Worm (Caenorhabditis elegans) whole organism, young adult: ENCODE data around the gene C14A6.6.

ENCODE experiments used
- B0019.2 ChIP-seq: fragments of 200-800 bp; sonication (Bioruptor generic); conservative IDR thresholded peaks from 2 replicates; pipeline ENCODE4 v1.3.6; 2022; ENCODE audit warnings: missing genetic modification reagents, missing genetic modification characterization, missing compliant biosample characterization
- B0336.3 ChIP-seq: fragments of 200-800 bp; sonication (Bioruptor generic); IDR thresholded peaks from 2 replicates; pipeline ENCODE4 v1.3.6; 2022; ENCODE audit warnings: missing genetic modification characterization, missing compliant biosample characterization
- F10E7.11 ChIP-seq: sonication (generic microtip); optimal IDR thresholded peaks from 2 replicates; lab custom pipeline; 2017; ENCODE audit warnings: mild to moderate bottlenecking, missing genetic modification characterization, moderate library complexity, missing compliant biosample characterization
- F37B4.10 ChIP-seq: fragments of 200-800 bp; sonication (Bioruptor generic); IDR thresholded peaks from 2 replicates; pipeline ENCODE4 v1.3.6; 2022; ENCODE audit warnings: missing genetic modification characterization, missing compliant biosample characterization
- F39B2.1 ChIP-seq: fragments of 200-800 bp; sonication (Bioruptor generic); IDR thresholded peaks from 2 replicates; pipeline ENCODE4 v1.3.6; 2022; ENCODE audit warnings: missing genetic modification reagents, missing genetic modification characterization, missing compliant biosample characterization
- F49E8.2 ChIP-seq: sonication (generic microtip); optimal IDR thresholded peaks from 3 replicates; lab custom pipeline; 2017; ENCODE audit warnings: missing genetic modification characterization, mild to moderate bottlenecking, missing compliant biosample characterization, antibody characterized with exemption, moderate library complexity; ENCODE audit not compliant: insufficient read depth
- F52B5.7 ChIP-seq: sonication (generic microtip); optimal IDR thresholded peaks from 2 replicates; lab custom pipeline; 2016; ENCODE audit warnings: mild to moderate bottlenecking, missing genetic modification characterization, missing compliant biosample characterization
- F57A8.1 ChIP-seq: fragments of 200-800 bp; sonication (Bioruptor generic); optimal IDR thresholded peaks from 2 replicates; lab custom pipeline; 2018; ENCODE audit warnings: mild to moderate bottlenecking, missing genetic modification characterization, moderate library complexity, missing compliant biosample characterization
- T26A5.8 ChIP-seq: sonication (generic microtip); optimal IDR thresholded peaks from 2 replicates; lab custom pipeline; 2016; ENCODE audit warnings: missing genetic modification characterization, missing compliant biosample characterization
- aptf-3 ChIP-seq: fragments of 200-800 bp; sonication (Bioruptor generic); IDR thresholded peaks from 2 replicates; pipeline ENCODE4 v1.3.6; 2022; ENCODE audit warnings: missing genetic modification characterization, missing compliant biosample characterization
- atf-7 ChIP-seq: sonication (generic microtip); optimal IDR thresholded peaks from 2 replicates; lab custom pipeline; 2017; ENCODE audit warnings: mild to moderate bottlenecking, missing genetic modification characterization, missing compliant biosample characterization
- attf-5 ChIP-seq: fragments of 200-800 bp; sonication (Bioruptor generic); optimal IDR thresholded peaks from 2 replicates; lab custom pipeline; 2018; ENCODE audit warnings: mild to moderate bottlenecking, missing genetic modification characterization, missing compliant biosample characterization
- attf-6 ChIP-seq: fragments of 200-800 bp; sonication (Bioruptor generic); IDR thresholded peaks from 2 replicates; pipeline ENCODE4 v1.3.6; 2022; ENCODE audit warnings: missing genetic modification reagents, missing genetic modification characterization, missing compliant biosample characterization
- bed-1 ChIP-seq: fragments of 200-800 bp; sonication (Bioruptor generic); IDR thresholded peaks from 2 replicates; pipeline ENCODE4 v1.3.6; 2022; ENCODE audit warnings: missing genetic modification reagents, missing genetic modification characterization, missing compliant biosample characterization
- ccch-3 ChIP-seq: fragments of 200-800 bp; sonication (Bioruptor generic); optimal IDR thresholded peaks from 2 replicates; lab custom pipeline; 2018; ENCODE audit warnings: mild to moderate bottlenecking, missing genetic modification characterization, missing compliant biosample characterization
- cebp-2 ChIP-seq: fragments of 200-800 bp; sonication (Bioruptor generic); IDR thresholded peaks from 2 replicates; pipeline ENCODE4 v1.3.6; 2022; ENCODE audit warnings: missing genetic modification characterization, missing compliant biosample characterization
- ceh-79 ChIP-seq: sonication (generic microtip); optimal IDR thresholded peaks from 2 replicates; lab custom pipeline; 2017; ENCODE audit warnings: mild to moderate bottlenecking, missing genetic modification characterization, missing compliant biosample characterization
- ceh-91 ChIP-seq: fragments of 200-800 bp; sonication (Bioruptor generic); IDR thresholded peaks from 2 replicates; pipeline ENCODE4 v1.3.6; 2022; ENCODE audit warnings: missing genetic modification reagents, missing genetic modification characterization, missing compliant biosample characterization
- efl-1 ChIP-seq: fragments of 150-350 bp; optimal IDR thresholded peaks from 2 replicates; lab custom pipeline; 2014; ENCODE audit warnings: missing biosample characterization, missing genetic modification reagents, missing genetic modification characterization
- hrde-1 ChIP-seq: sonication (generic microtip); optimal IDR thresholded peaks from 2 replicates; lab custom pipeline; 2016; ENCODE audit warnings: missing genetic modification characterization, mild to moderate bottlenecking, missing compliant biosample characterization, moderate library complexity, missing genotype, missing genetic modification reagents, borderline replicate concordance
- let-526 ChIP-seq: fragments of 200-800 bp; sonication (Bioruptor generic); IDR thresholded peaks from 2 replicates; pipeline ENCODE4 v1.3.6; 2022; ENCODE audit warnings: missing genetic modification reagents, missing genetic modification characterization, missing compliant biosample characterization
- lin-35 ChIP-seq, 3 experiments: fragments of 150-350 bp in 2 of 3; sonication (generic microtip) in 1 of 3; optimal IDR thresholded peaks; 2 replicates each; lab custom pipeline; 2014 to 2018; ENCODE audit warnings: missing biosample characterization in 3 of 3, missing genetic modification characterization in 3 of 3, missing genetic modification reagents in 3 of 3
- lsl-1 ChIP-seq: fragments of 200-800 bp; sonication (Bioruptor generic); optimal IDR thresholded peaks from 2 replicates; lab custom pipeline; 2018; ENCODE audit warnings: mild to moderate bottlenecking, missing genetic modification characterization, moderate library complexity, missing compliant biosample characterization
- madf-8 ChIP-seq: fragments of 200-800 bp; sonication (Bioruptor generic); conservative IDR thresholded peaks from 2 replicates; pipeline ENCODE4 v1.3.6; 2022; ENCODE audit warnings: missing genetic modification reagents, missing genetic modification characterization, missing compliant biosample characterization
- mel-28 ChIP-seq: sonication (generic microtip); optimal IDR thresholded peaks from 2 replicates; lab custom pipeline; 2016; ENCODE audit warnings: borderline replicate concordance, mild to moderate bottlenecking, missing genetic modification characterization, missing compliant biosample characterization
- mes-4 ChIP-seq: sonication (generic microtip); optimal IDR thresholded peaks from 2 replicates; lab custom pipeline; 2016; ENCODE audit warnings: missing genotype, missing genetic modification characterization, missing compliant biosample characterization
- nhr-179 ChIP-seq: sonication (generic microtip); optimal IDR thresholded peaks from 2 replicates; lab custom pipeline; 2016; ENCODE audit warnings: mild to moderate bottlenecking, missing genetic modification characterization, missing compliant biosample characterization
- nhr-27 ChIP-seq: fragments of 200-800 bp; sonication (Bioruptor generic); optimal IDR thresholded peaks from 2 replicates; lab custom pipeline; 2018; ENCODE audit warnings: mild to moderate bottlenecking, missing genetic modification characterization, moderate library complexity, missing compliant biosample characterization
- nhr-80 ChIP-seq: sonication (generic microtip); optimal IDR thresholded peaks from 2 replicates; lab custom pipeline; 2016; ENCODE audit warnings: missing genetic modification characterization, missing compliant biosample characterization
- nhr-90 ChIP-seq: sonication (generic microtip); optimal IDR thresholded peaks from 2 replicates; lab custom pipeline; 2016; ENCODE audit warnings: missing genotype, mild to moderate bottlenecking, missing genetic modification characterization, missing compliant biosample characterization
- snpc-3.4 ChIP-seq: sonication (generic microtip); optimal IDR thresholded peaks from 2 replicates; lab custom pipeline; 2017; ENCODE audit warnings: missing genetic modification characterization, mild to moderate bottlenecking, missing compliant biosample characterization, antibody characterized with exemption, moderate library complexity, missing genotype, missing genetic modification reagents
- unc-62 ChIP-seq: fragments of 150-350 bp; optimal IDR thresholded peaks from 2 replicates; lab custom pipeline; 2014; ENCODE audit warnings: missing biosample characterization, missing genetic modification reagents, missing genetic modification characterization
- ztf-25 ChIP-seq: fragments of 200-800 bp; sonication (Bioruptor generic); IDR thresholded peaks from 2 replicates; pipeline ENCODE4 v1.3.6; 2022; ENCODE audit warnings: missing genetic modification reagents, missing genetic modification characterization, missing compliant biosample characterization
- ztf-3 ChIP-seq: fragments of 200-800 bp; sonication (Bioruptor generic); optimal IDR thresholded peaks from 2 replicates; lab custom pipeline; 2018; ENCODE audit warnings: mild to moderate bottlenecking, missing genetic modification characterization, missing compliant biosample characterization

The C14A6.6 gene

DNA sequence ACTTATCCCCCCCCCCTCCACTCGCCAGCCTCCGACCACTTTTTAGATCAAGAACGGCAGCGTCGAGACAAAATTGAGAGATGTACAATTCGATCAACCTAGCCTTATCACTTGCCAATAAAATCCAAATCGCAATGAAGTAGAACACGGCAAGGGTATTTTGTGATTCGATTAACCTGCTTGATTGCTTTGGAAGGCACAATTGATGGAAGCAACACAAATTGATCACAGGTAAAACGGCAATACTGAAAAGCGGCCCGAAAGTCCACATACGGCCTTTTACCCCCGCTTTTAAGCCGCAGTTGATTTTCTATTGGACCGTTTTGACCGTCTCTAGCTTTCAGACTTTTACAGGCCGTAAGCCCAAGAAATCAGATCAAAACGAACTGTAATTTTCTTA lies 21.3 kb upstream of the C14A6.6 start, which contains the start of gene clec-245:
TSS of gene clec-245 (minus strand) at position 101 of the 400 bp plus-strand sequence.
- TF ChIP-seq unc-62 (GFP tag; lab: Kevin White, UChicago) (no peak), lin-35 (GFP tag; optimal IDR thresholded peaks at IDR 0.05; lab: Kevin White, UChicago) (no peak), ztf-3 (GFP tag; lab: Kevin White, UChicago) (no peak), madf-8 (GFP tag; lab: Robert Waterston, UW) (no peak), F49E8.2 (tag; lab: Kevin White, UChicago) (no peak), ztf-25 (no peak), F37B4.10 (GFP tag; lab: Robert Waterston, UW) (no peak), attf-5 (GFP tag; lab: Kevin White, UChicago) (no peak)

DNA sequence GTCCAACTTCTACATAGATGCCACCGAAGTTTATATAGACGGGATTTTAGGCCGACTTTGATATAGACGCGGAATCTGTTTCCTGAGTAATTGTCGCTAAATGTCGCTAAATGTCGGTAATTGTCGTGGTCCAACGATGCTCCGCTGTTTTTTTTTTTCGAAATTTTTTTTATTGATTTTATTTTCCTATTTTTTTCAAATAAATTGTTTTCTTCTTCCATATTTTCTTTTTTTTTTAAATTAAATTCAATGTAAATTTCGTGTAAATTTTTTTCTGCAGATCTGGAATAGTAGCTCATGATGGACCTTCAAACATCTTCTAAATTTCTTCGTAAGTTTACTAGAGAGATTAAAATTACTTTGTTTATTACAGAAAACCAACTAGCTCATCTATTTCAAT lies 17.8 kb upstream of the C14A6.6 start, which contains the start of gene C31G12.3:
TSS of gene C31G12.3 (plus strand) at position 301 of the 400 bp plus-strand sequence.
- TF ChIP-seq attf-6, result no peak
- no peak for TF ChIP-seq snpc-3.4 (tag; lab: Kevin White, UChicago)
- TF ChIP-seq F52B5.7, result no peak
- TF ChIP-seq bed-1 (GFP tag; lab: Robert Waterston, UW), result no peak
- TF ChIP-seq ceh-91 (GFP tag; lab: Robert Waterston, UW), result no peak
- no peak for TF ChIP-seq madf-8 (GFP tag; lab: Robert Waterston, UW)
- no peak for TF ChIP-seq F10E7.11 (tag; lab: Kevin White, UChicago)
- no peak for TF ChIP-seq F39B2.1
- no peak for TF ChIP-seq B0019.2 (GFP tag; lab: Robert Waterston, UW)
- no peak for TF ChIP-seq cebp-2 (GFP tag; lab: Robert Waterston, UW)

DNA sequence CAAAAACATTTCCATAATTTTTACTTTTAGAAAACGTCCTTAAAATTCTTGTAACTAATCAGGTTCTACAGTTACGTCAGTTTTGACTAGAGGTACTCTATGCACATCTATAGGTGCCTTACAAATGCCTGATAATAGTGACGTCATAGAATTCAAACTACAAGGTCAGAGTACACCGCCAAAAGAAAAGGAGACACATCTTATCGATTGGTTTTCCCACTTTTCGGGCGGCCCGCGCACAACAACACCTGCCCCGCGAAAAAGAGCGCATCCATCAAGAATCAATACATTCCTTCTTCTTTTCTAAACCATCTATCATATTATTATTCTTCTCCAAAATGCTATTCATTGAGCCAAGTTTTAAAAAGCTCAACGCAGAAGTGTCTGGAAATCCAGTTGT lies 12.6 kb upstream of the C14A6.6 start, which contains the start of gene C31G12.1:
TSS of gene C31G12.1 (plus strand) at position 301 of the 400 bp plus-strand sequence.
- TF ChIP-seq nhr-27 (tag; lab: Kevin White, UChicago) (no peak), mel-28 (tag; lab: Kevin White, UChicago) (no peak), B0336.3 (GFP tag; lab: Robert Waterston, UW) (no peak), efl-1 (GFP tag; lab: Kevin White, UChicago) (no peak), lsl-1 (GFP tag; lab: Kevin White, UChicago) (no peak), nhr-90 (tag; lab: Kevin White, UChicago) (no peak), let-526 (no peak), atf-7 (tag; lab: Kevin White, UChicago) (no peak), nhr-179 (tag; lab: Kevin White, UChicago) (no peak), ccch-3 (no peak), hrde-1 (no peak)
- TF ChIP-seq, all 124 proteins: peak for 0

DNA sequence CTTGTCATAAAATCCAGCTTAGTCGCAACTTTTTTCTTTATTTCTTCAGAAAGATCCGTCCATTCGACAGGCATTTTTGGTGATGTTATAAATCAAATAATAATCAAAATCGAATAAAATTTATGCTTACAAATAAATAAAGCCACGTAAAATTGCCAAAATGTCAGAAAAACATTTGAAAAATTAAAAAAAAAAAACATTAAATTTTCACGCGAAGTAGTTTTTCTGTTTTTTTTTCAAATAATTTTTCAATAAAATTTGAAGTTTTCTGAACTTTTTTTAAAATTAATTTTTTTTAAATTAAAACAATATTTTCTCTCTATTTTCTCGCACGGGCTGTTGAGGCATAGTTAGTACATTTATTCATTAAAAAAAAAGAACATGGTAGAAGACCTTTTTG lies 11.6 kb upstream of the C14A6.6 start, which contains the start of gene C31G12.4:
TSS of gene C31G12.4 (minus strand) at position 101 of the 400 bp plus-strand sequence.
- no peak for TF ChIP-seq ccch-3
- no peak for TF ChIP-seq F57A8.1 (GFP tag; lab: Kevin White, UChicago)
- no peak for TF ChIP-seq mes-4 (tag; lab: Kevin White, UChicago)
- TF ChIP-seq B0336.3 (GFP tag; lab: Robert Waterston, UW), result no peak
- TF ChIP-seq ceh-79, result no peak
- TF ChIP-seq nhr-80, result no peak
- TF ChIP-seq aptf-3 (GFP tag; lab: Robert Waterston, UW), result no peak
- no peak for TF ChIP-seq T26A5.8 (tag; lab: Kevin White, UChicago)
